Fruit fly (Drosophila melanogaster) whole organism: ENCODE measurements around the gene CG5404.
A peak's percentile ranks its signal among the peaks of the same experiment; 100 is the strongest.

Source experiments
- CG8478 ChIP-seq: fragments of >200 bp; optimal IDR thresholded peaks from 2 replicates; lab custom pipeline; 2018; ENCODE audit warnings: inconsistent platforms
- Dll ChIP-seq: fragments of >200 bp; optimal IDR thresholded peaks from 2 replicates; lab custom pipeline; 2017
- EcR ChIP-seq, 2 experiments: fragments of >200 bp; optimal IDR thresholded peaks; 2 replicates each; lab custom pipeline; 2017; ENCODE audit warnings: missing biosample characterization in 2 of 2, missing genetic modification characterization in 2 of 2, missing genetic modification reagents in 2 of 2
- pan ChIP-seq: fragments of >200 bp; optimal IDR thresholded peaks from 2 replicates; lab custom pipeline; 2017
- psq ChIP-seq: fragments of >200 bp; optimal IDR thresholded peaks from 2 replicates; lab custom pipeline; 2017
- usp ChIP-seq: fragments of >200 bp; optimal IDR thresholded peaks from 2 replicates; lab custom pipeline; 2017; ENCODE audit warnings: missing biosample characterization, missing genetic modification characterization, mixed read lengths

Gene CG5404

DNA sequence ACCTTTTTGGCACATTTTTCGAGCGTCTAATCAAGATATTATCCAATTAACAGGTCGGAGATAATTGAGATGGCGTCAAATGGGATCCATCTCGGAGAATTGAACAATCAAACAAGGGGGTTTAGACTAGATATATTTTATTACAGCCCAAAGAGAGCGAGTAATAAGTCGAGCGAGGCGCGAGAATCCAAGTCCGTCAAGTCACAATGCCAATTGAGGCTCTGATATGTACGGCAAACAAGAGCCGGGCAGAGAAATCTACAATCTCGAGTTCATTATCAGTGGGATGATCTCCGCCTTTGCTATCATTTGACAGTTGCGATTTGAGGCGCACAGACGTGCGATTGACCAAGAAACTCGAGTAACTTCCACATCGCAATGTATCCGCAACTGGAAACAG is at the start of gene CG5404:
TSS of gene CG5404 (plus strand) at position 301 of the 400 bp plus-strand sequence.
- TF ChIP-seq Dll (lab: Kevin White, UChicago), result no peak
- no peak for TF ChIP-seq EcR (GFP tag; optimal IDR thresholded peaks at IDR 0.05; lab: Kevin White, UChicago)
- no peak for TF ChIP-seq usp
- no peak for TF ChIP-seq psq
- no peak for TF ChIP-seq CG8478 (lab: Kevin White, UChicago)
- no peak for TF ChIP-seq pan (lab: Kevin White, UChicago)

DNA sequence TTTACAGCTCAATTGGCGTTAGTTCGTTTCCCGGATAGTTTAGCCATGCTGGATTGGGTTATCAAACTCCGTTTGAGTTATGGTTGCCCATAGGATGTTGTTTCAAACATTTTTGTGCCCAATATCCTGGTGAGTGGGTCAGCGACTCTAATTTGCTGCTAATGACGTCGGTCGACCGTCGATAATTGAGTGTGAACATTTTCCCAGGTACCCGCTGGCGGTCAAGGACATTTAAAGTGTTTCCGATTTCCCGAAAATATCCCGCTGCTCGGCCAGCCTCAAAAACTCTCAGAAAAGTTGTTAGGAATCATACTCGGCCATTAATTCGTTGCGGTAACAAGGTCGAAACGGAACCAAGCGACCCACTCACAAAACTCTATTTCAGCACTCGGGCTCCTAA is 49.6 kb upstream of the CG5404 start:
- TF ChIP-seq Dll (lab: Kevin White, UChicago) (no peak), usp (no peak), EcR (GFP tag; optimal IDR thresholded peaks at IDR 0.05; lab: Kevin White, UChicago) (no peak)

dm6 chr3R:15655415-15655814 is 49.1 kb upstream of the CG5404 start:
- TF ChIP-seq pan (lab: Kevin White, UChicago) (no peak), EcR (GFP tag; optimal IDR thresholded peaks at IDR 0.05; lab: Kevin White, UChicago) (no peak), Dll (lab: Kevin White, UChicago) (no peak), CG8478 (lab: Kevin White, UChicago) (no peak)

DNA sequence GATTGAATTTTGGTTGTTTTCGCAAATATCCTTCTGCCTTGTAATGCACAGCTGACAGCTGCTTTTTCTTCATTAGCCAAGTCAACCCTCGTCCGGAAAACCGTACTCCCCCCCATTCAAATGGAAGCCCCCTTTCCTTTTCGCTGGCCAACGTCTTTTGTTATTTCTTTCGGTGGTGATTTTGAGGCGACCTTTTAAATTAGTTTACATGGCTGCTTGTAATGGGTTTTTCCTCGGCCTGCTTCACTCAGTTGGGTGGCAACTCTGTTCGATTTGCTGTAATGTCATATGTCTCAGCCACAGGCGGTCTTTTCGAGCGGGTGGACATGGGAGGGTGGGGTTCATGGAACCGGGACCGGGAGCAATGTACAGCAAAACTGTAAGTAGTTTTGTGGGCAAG is 44.0 kb upstream of the CG5404 start:
- TF ChIP-seq EcR (GFP tag; optimal IDR thresholded peaks at IDR 0.05; lab: Kevin White, UChicago), result no peak
- TF ChIP-seq psq, result no peak
- TF ChIP-seq CG8478 (lab: Kevin White, UChicago), result no peak
- TF ChIP-seq Dll (lab: Kevin White, UChicago), result no peak
- TF ChIP-seq pan (lab: Kevin White, UChicago), result no peak
- no peak for TF ChIP-seq usp

DNA sequence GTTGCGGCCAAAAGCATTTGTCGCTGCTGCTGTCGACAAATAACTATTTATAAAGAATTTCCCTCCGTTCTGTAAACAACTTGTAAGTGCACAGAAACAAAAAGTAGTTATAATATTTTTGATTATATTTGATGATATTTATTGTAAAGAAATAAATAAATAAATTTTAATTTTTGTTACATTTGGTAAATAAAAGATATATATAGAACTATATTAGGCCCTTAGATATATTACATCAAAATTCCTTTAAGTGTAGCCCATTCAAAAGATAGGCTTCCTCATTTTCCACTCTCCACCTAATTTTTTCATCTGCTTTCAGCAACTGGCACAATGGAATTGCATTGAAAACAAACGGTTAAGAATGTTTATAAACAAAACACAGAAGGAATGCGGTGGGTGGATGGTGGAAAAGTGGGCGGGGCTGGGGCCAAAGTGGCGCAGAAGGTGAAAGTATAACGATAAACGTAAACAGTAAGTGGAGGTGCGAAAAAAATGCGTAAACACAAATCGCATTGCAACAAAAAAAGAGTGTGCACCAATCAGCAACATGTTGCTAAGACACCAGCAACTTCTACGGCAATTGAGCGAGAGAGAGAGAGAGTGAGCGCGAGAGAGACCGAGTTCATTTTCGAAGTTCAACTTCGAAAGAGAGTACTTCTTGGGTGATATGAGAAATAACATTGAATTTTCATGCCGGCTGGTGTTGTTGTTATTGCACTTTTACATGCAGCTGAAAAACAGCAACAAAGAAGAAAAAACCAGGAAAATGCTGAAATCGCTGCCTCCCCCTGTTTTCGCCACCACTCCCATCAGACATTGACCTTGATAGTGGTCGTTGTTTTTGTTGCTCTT is 39.9 kb upstream of the CG5404 start:
- TF ChIP-seq usp, result no peak
- peak in 1 of 2 experiments; percentile 73 for TF ChIP-seq EcR (GFP tag; optimal IDR thresholded peaks at IDR 0.05; lab: Kevin White, UChicago)

DNA sequence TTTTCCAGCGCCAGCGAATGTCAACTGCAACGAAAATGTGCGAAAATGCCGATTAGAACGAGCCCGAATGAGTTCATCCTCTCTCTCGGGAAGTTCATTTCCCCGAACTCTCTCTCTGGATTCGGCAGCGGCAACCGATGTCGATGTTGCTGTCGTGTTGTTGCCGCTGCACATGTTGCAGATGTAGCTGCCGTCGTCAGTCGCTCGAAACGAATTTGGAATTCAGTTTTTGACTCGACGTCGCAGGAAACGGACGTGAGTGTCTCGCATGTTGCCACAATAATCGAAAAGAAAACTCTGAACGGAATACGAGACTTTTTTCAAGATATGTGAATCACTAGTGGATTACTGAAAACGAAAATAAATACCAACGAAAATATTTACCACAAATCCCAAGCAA is 38.5 kb upstream of the CG5404 start, which contains the start of gene pxb:
TSS of gene pxb (plus strand) at position 222 of the 400 bp plus-strand sequence.
- no peak for TF ChIP-seq EcR (GFP tag; optimal IDR thresholded peaks at IDR 0.05; lab: Kevin White, UChicago)
- no peak for TF ChIP-seq Dll (lab: Kevin White, UChicago)
- no peak for TF ChIP-seq psq
- no peak for TF ChIP-seq CG8478 (lab: Kevin White, UChicago)
- TF ChIP-seq pan (lab: Kevin White, UChicago), result no peak
- TF ChIP-seq usp, result no peak

dm6 chr3R:15666900-15667507 is 37.5 kb upstream of the CG5404 start:
- TF ChIP-seq CG8478 (lab: Kevin White, UChicago), result no peak
- TF ChIP-seq psq, result no peak
- no peak for TF ChIP-seq Dll (lab: Kevin White, UChicago)
- no peak for TF ChIP-seq pan (lab: Kevin White, UChicago)
- no peak for TF ChIP-seq usp
- no peak for TF ChIP-seq EcR (GFP tag; optimal IDR thresholded peaks at IDR 0.05; lab: Kevin White, UChicago)

dm6 chr3R:15668863-15669491 is 35.5 kb upstream of the CG5404 start:
- no peak for TF ChIP-seq EcR (GFP tag; optimal IDR thresholded peaks at IDR 0.05; lab: Kevin White, UChicago)
- TF ChIP-seq CG8478 (lab: Kevin White, UChicago), result no peak
- TF ChIP-seq usp, result no peak
- no peak for TF ChIP-seq psq
- no peak for TF ChIP-seq pan (lab: Kevin White, UChicago)
- TF ChIP-seq Dll (lab: Kevin White, UChicago), result no peak

- TF ChIP-seq EcR (GFP tag; optimal IDR thresholded peaks at IDR 0.05; lab: Kevin White, UChicago), result no peak
- TF ChIP-seq Dll (lab: Kevin White, UChicago), result no peak
- no peak for TF ChIP-seq psq
- no peak for TF ChIP-seq usp
- TF ChIP-seq CG8478 (lab: Kevin White, UChicago), result no peak
- no peak for TF ChIP-seq pan (lab: Kevin White, UChicago)
Observed at dm6 chr3R:15670559-15670958, 33.9 kb upstream of the CG5404 start.

DNA sequence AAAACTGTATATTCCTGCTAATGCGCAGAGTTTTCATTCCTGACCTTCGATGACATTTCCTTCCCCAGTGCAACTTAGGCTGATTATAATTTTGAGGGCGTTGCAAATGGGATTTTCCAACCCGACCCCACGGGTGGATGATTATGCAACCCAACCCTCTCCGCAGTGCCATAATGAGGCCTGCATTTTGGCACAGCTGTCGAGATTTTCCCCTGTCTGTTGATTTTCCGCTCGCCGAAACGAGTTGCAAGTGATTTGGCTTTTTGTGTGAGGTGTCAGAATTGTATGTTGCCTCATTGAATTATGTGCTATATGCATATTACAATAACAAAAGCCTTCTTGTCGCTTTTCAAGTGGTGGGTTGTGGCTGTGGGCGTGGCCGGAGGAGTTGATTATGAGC is 32.2 kb upstream of the CG5404 start:
- TF ChIP-seq CG8478 (lab: Kevin White, UChicago), result no peak
- TF ChIP-seq pan (lab: Kevin White, UChicago), result no peak
- TF ChIP-seq usp, result no peak
- TF ChIP-seq psq, result no peak
- no peak for TF ChIP-seq Dll (lab: Kevin White, UChicago)
- TF ChIP-seq EcR (GFP tag; optimal IDR thresholded peaks at IDR 0.05; lab: Kevin White, UChicago), result no peak

- no peak for TF ChIP-seq CG8478 (lab: Kevin White, UChicago)
- TF ChIP-seq usp, result no peak
- no peak for TF ChIP-seq pan (lab: Kevin White, UChicago)
- TF ChIP-seq EcR (GFP tag; optimal IDR thresholded peaks at IDR 0.05; lab: Kevin White, UChicago), result no peak
- no peak for TF ChIP-seq psq
- no peak for TF ChIP-seq Dll (lab: Kevin White, UChicago)
Observed at dm6 chr3R:15673248-15673647, 31.2 kb upstream of the CG5404 start.
